Worm (Caenorhabditis elegans): Measurements from ENCODE around the gene sad-1.
A peak's percentile ranks its signal among the peaks of the same experiment; 100 is the strongest.

Gene sad-1

DNA sequence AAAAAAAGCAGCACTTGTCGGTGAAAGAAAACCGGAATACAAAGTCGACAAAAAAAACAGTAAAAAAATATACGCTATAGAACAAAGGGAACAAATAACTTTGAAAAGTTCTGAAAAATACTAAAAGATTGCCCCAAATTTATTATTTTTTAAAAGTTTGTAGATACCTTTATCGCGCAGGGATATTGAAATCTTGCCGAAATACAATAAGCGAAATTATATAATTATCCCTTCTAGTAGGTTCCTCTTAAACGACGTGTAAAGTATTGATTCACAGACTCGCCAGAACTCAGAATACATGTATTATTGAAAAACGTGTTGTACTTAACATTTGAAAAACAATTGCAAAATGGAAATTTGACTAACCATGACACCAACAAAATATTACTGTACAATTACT is 13.9 kb upstream of the sad-1 start:
- TF ChIP-seq lsy-12 (tag; optimal IDR thresholded peaks at IDR 0.05) (peak; percentile 62), ztf-11 (tag; optimal IDR thresholded peaks at IDR 0.05) (no peak), nfya-1 (tag; optimal IDR thresholded peaks at IDR 0.05; ENCODE audit: insufficient read depth) (peak; percentile 54), sea-2 (GFP tag; optimal IDR thresholded peaks at IDR 0.05) (no peak), ztf-4 (tag; optimal IDR thresholded peaks at IDR 0.05) (no peak), nhr-237 (tag; optimal IDR thresholded peaks at IDR 0.05) (no peak), nhr-77 (tag; optimal IDR thresholded peaks at IDR 0.05) (peak; percentile 94), mdl-1 (tag; optimal IDR thresholded peaks at IDR 0.05) (peak; percentile 12), ceh-82 (tag; optimal IDR thresholded peaks at IDR 0.05) (peak; percentile 94), mml-1 (tag; optimal IDR thresholded peaks at IDR 0.05) (no peak), R02D3.7 (tag; optimal IDR thresholded peaks at IDR 0.05) (peak; percentile 82), hmg-11 (tag; optimal IDR thresholded peaks at IDR 0.05) (peak; percentile 78), nhr-76 (tag; optimal IDR thresholded peaks at IDR 0.05) (peak; percentile 41), nhr-43 (tag; optimal IDR thresholded peaks at IDR 0.05; ENCODE audit: poor library complexity, severe bottlenecking) (peak; percentile 95), ceh-28 (tag; optimal IDR thresholded peaks at IDR 0.05) (peak; percentile 98), unc-39 (tag; optimal IDR thresholded peaks at IDR 0.05) (no peak), ama-1 (optimal IDR thresholded peaks at IDR 0.05) (no peak), nhr-28 (tag; optimal IDR thresholded peaks at IDR 0.05) (no peak), elt-1 (tag; optimal IDR thresholded peaks at IDR 0.05) (peak; percentile 47), lin-15B (tag; optimal IDR thresholded peaks at IDR 0.05) (peak; percentile 12), nhr-11 (tag; optimal IDR thresholded peaks at IDR 0.05) (peak; percentile 60), jun-1 (tag; optimal IDR thresholded peaks at IDR 0.05) (peak; percentile 97), lin-39 (tag; optimal IDR thresholded peaks at IDR 0.05) (peak; percentile 69), ceh-16 (tag; optimal IDR thresholded peaks at IDR 0.05) (peak; percentile 53), zag-1 (tag; optimal IDR thresholded peaks at IDR 0.05) (no peak), pqm-1 (tag; optimal IDR thresholded peaks at IDR 0.05) (peak; percentile 73), egl-27 (tag; optimal IDR thresholded peaks at IDR 0.05) (peak; percentile 77), aly-2 (tag; optimal IDR thresholded peaks at IDR 0.05) (peak; percentile 61), ZK546.5 (tag; optimal IDR thresholded peaks at IDR 0.05) (no peak), unc-62 (GFP tag; optimal IDR thresholded peaks at IDR 0.05) (no peak), skn-1 (tag; optimal IDR thresholded peaks at IDR 0.05) (peak; percentile 95), nhr-67 (tag; optimal IDR thresholded peaks at IDR 0.05) (no peak), fkh-2 (tag; optimal IDR thresholded peaks at IDR 0.05) (no peak), snpc-4 (tag; optimal IDR thresholded peaks at IDR 0.05) (peak; percentile 81), nhr-23 (tag; optimal IDR thresholded peaks at IDR 0.05) (peak; percentile 96), daf-12 (tag; optimal IDR thresholded peaks at IDR 0.05) (peak; percentile 4), elt-3 (tag; optimal IDR thresholded peaks at IDR 0.05) (peak in 1 of 3 experiments; percentile 63), tbx-2 (tag; optimal IDR thresholded peaks at IDR 0.05) (peak; percentile 95), nhr-25 (tag; optimal IDR thresholded peaks at IDR 0.05) (peak; percentile 75), nhr-12 (tag; optimal IDR thresholded peaks at IDR 0.05) (peak; percentile 11), ceh-9 (tag; optimal IDR thresholded peaks at IDR 0.05) (no peak), egl-5 (tag; optimal IDR thresholded peaks at IDR 0.05) (peak; percentile 42), fos-1 (tag; optimal IDR thresholded peaks at IDR 0.05) (peak; percentile 27), elt-2 (tag; optimal IDR thresholded peaks at IDR 0.05) (peak; percentile 50), pha-4 (tag; optimal IDR thresholded peaks at IDR 0.05) (peak; percentile 90), eor-1 (tag; optimal IDR thresholded peaks at IDR 0.05) (peak in 1 of 2 experiments; percentile 80), fkh-10 (GFP tag; optimal IDR thresholded peaks at IDR 0.05) (peak; percentile 65)

DNA sequence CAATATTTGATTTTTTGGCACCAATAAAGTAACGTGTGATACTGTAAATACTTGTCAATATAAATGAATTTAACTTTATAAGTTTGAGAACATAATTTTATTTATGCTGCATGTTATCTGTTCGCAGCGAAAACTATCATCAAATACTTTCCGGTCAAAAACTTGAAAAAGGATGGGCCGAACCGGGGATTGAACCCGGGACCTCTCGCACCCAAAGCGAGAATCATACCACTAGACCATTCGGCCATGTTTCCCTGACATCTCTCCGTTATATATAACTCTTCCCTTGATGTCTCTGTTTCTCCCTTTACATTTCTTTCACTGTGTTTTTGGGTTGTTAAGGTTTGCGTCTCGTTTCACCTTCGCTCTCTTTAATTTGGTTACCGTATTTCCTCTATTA is 11.3 kb upstream of the sad-1 start:
- TF ChIP-seq ztf-4 (tag; optimal IDR thresholded peaks at IDR 0.05) = no peak
- TF ChIP-seq pha-4 (tag; optimal IDR thresholded peaks at IDR 0.05) = peak; percentile 13
- TF ChIP-seq pqm-1 (tag; optimal IDR thresholded peaks at IDR 0.05) = peak; percentile 17
- no peak for TF ChIP-seq ZK546.5 (tag; optimal IDR thresholded peaks at IDR 0.05)
- no peak for TF ChIP-seq skn-1 (tag; optimal IDR thresholded peaks at IDR 0.05)
- TF ChIP-seq snpc-4 (tag; optimal IDR thresholded peaks at IDR 0.05) = peak; percentile 26
- peak; percentile 22 for TF ChIP-seq lin-39 (tag; optimal IDR thresholded peaks at IDR 0.05)
- no peak for TF ChIP-seq R02D3.7 (tag; optimal IDR thresholded peaks at IDR 0.05)
- TF ChIP-seq mdl-1 (tag; optimal IDR thresholded peaks at IDR 0.05) = no peak
- TF ChIP-seq zag-1 (tag; optimal IDR thresholded peaks at IDR 0.05) = no peak
- no peak for TF ChIP-seq nhr-237 (tag; optimal IDR thresholded peaks at IDR 0.05)
- TF ChIP-seq elt-2 (tag; optimal IDR thresholded peaks at IDR 0.05) = peak; percentile 29
- no peak for TF ChIP-seq aly-2 (tag; optimal IDR thresholded peaks at IDR 0.05)
- no peak for TF ChIP-seq ceh-28 (tag; optimal IDR thresholded peaks at IDR 0.05)
- TF ChIP-seq nhr-43 (tag; optimal IDR thresholded peaks at IDR 0.05; ENCODE audit: poor library complexity, severe bottlenecking) = peak; percentile 77
- peak; percentile 27 for TF ChIP-seq ceh-82 (tag; optimal IDR thresholded peaks at IDR 0.05)
- no peak for TF ChIP-seq sea-2 (GFP tag; optimal IDR thresholded peaks at IDR 0.05)
- no peak for TF ChIP-seq ceh-9 (tag; optimal IDR thresholded peaks at IDR 0.05)
- TF ChIP-seq nhr-28 (tag; optimal IDR thresholded peaks at IDR 0.05) = no peak
- TF ChIP-seq eor-1 (tag; optimal IDR thresholded peaks at IDR 0.05) = no peak
- TF ChIP-seq hmg-11 (tag; optimal IDR thresholded peaks at IDR 0.05) = peak; percentile 81
- no peak for TF ChIP-seq nhr-12 (tag; optimal IDR thresholded peaks at IDR 0.05)
- peak; percentile 32 for TF ChIP-seq nhr-25 (tag; optimal IDR thresholded peaks at IDR 0.05)
- no peak for TF ChIP-seq fos-1 (tag; optimal IDR thresholded peaks at IDR 0.05)
- no peak for TF ChIP-seq lin-15B (tag; optimal IDR thresholded peaks at IDR 0.05)
- no peak for TF ChIP-seq elt-1 (tag; optimal IDR thresholded peaks at IDR 0.05)
- no peak for TF ChIP-seq nhr-76 (tag; optimal IDR thresholded peaks at IDR 0.05)
- TF ChIP-seq elt-3 (tag; optimal IDR thresholded peaks at IDR 0.05) = no peak
- no peak for TF ChIP-seq nhr-11 (tag; optimal IDR thresholded peaks at IDR 0.05)
- TF ChIP-seq lsy-12 (tag; optimal IDR thresholded peaks at IDR 0.05) = peak; percentile 40
- TF ChIP-seq ceh-16 (tag; optimal IDR thresholded peaks at IDR 0.05) = no peak
- peak; percentile 20 for TF ChIP-seq nfya-1 (tag; optimal IDR thresholded peaks at IDR 0.05; ENCODE audit: insufficient read depth)
- TF ChIP-seq nhr-23 (tag; optimal IDR thresholded peaks at IDR 0.05) = no peak
- TF ChIP-seq fkh-2 (tag; optimal IDR thresholded peaks at IDR 0.05) = no peak
- TF ChIP-seq unc-39 (tag; optimal IDR thresholded peaks at IDR 0.05) = no peak
- TF ChIP-seq daf-12 (tag; optimal IDR thresholded peaks at IDR 0.05) = no peak
- peak; percentile 44 for TF ChIP-seq tbx-2 (tag; optimal IDR thresholded peaks at IDR 0.05)
- TF ChIP-seq egl-27 (tag; optimal IDR thresholded peaks at IDR 0.05) = peak; percentile 5
